Worm (Caenorhabditis elegans) whole organism, L2 larva: ENCODE measurements around the gene F46F5.15.

Source experiments
- C34F6.9 ChIP-seq: fragments of 150-350 bp; optimal IDR thresholded peaks from 2 replicates; lab custom pipeline; 2014; ENCODE audit warnings: missing biosample characterization, missing genetic modification characterization
- F13H6.1 ChIP-seq: sonication (generic microtip); optimal IDR thresholded peaks from 2 replicates; lab custom pipeline; 2016; ENCODE audit warnings: missing genetic modification characterization, missing compliant biosample characterization
- R02D3.7 ChIP-seq: fragments of 150-350 bp; optimal IDR thresholded peaks from 2 replicates; lab custom pipeline; 2014; ENCODE audit warnings: missing biosample characterization, missing genetic modification characterization
- Y55F3AM.14 ChIP-seq: fragments of 200-800 bp; sonication (Bioruptor generic); optimal IDR thresholded peaks from 2 replicates; lab custom pipeline; 2018; ENCODE audit warnings: mild to moderate bottlenecking, missing genetic modification characterization, missing compliant biosample characterization
- ZK546.5 ChIP-seq: sonication (generic microtip); optimal IDR thresholded peaks from 2 replicates; lab custom pipeline; 2017; ENCODE audit warnings: missing biosample characterization, missing genetic modification characterization
- alr-1 ChIP-seq: fragments of 150-350 bp; optimal IDR thresholded peaks from 2 replicates; lab custom pipeline; 2014; ENCODE audit warnings: missing biosample characterization, missing genetic modification characterization
- aly-2 ChIP-seq: fragments of 150-350 bp; optimal IDR thresholded peaks from 2 replicates; lab custom pipeline; 2014; ENCODE audit warnings: missing biosample characterization, missing genetic modification characterization
- blmp-1 ChIP-seq: sonication (generic microtip); optimal IDR thresholded peaks from 2 replicates; lab custom pipeline; 2017; ENCODE audit warnings: missing genetic modification characterization, mild to moderate bottlenecking, missing compliant biosample characterization, antibody characterized with exemption, moderate library complexity; ENCODE audit not compliant: insufficient read depth
- ceh-16 ChIP-seq: fragments of 150-350 bp; optimal IDR thresholded peaks from 2 replicates; lab custom pipeline; 2014; ENCODE audit warnings: missing biosample characterization, missing genetic modification characterization
- crh-2 ChIP-seq: sonication (generic microtip); optimal IDR thresholded peaks from 2 replicates; lab custom pipeline; 2017; ENCODE audit warnings: missing biosample characterization, missing genetic modification characterization
- dmd-4 ChIP-seq: sonication (generic microtip); optimal IDR thresholded peaks from 2 replicates; lab custom pipeline; 2017; ENCODE audit warnings: missing biosample characterization, missing genetic modification characterization
- egl-27 ChIP-seq: sonication (generic microtip); optimal IDR thresholded peaks from 3 replicates; lab custom pipeline; 2017; ENCODE audit warnings: missing biosample characterization, missing genetic modification reagents, missing genetic modification characterization
- elt-1 ChIP-seq: fragments of 150-350 bp; optimal IDR thresholded peaks from 2 replicates; lab custom pipeline; 2014; ENCODE audit warnings: missing biosample characterization, missing genetic modification characterization
- elt-3 ChIP-seq: sonication (generic microtip); optimal IDR thresholded peaks from 2 replicates; lab custom pipeline; 2017; ENCODE audit warnings: missing biosample characterization, missing genetic modification characterization
- fos-1 ChIP-seq: fragments of 150-350 bp; optimal IDR thresholded peaks from 2 replicates; lab custom pipeline; 2014; ENCODE audit warnings: missing biosample characterization, missing genetic modification characterization
- gmeb-1 ChIP-seq: fragments of 150-350 bp; optimal IDR thresholded peaks from 2 replicates; lab custom pipeline; 2014; ENCODE audit warnings: missing biosample characterization, missing genetic modification characterization
- lin-11 ChIP-seq: fragments of 150-350 bp; sonication (generic microtip); optimal IDR thresholded peaks from 2 replicates; lab custom pipeline; 2014; ENCODE audit warnings: missing biosample characterization, missing genetic modification characterization, inconsistent platforms, mixed read lengths
- lin-13 ChIP-seq: fragments of 150-350 bp; optimal IDR thresholded peaks from 2 replicates; lab custom pipeline; 2014; ENCODE audit warnings: missing biosample characterization, missing genetic modification reagents, missing genetic modification characterization
- lin-39 ChIP-seq: fragments of 150-350 bp; optimal IDR thresholded peaks from 2 replicates; lab custom pipeline; 2014; ENCODE audit warnings: missing biosample characterization, missing genetic modification reagents, missing genetic modification characterization
- lsy-2 ChIP-seq, 2 experiments: fragments of 150-350 bp in 1 of 2; sonication (generic microtip) in 1 of 2; optimal IDR thresholded peaks; 2 replicates each; lab custom pipeline; 2014 to 2017; ENCODE audit warnings: missing biosample characterization in 2 of 2, missing genetic modification characterization in 2 of 2
- mbf-1 ChIP-seq: sonication (generic microtip); optimal IDR thresholded peaks from 2 replicates; lab custom pipeline; 2017; ENCODE audit warnings: missing biosample characterization, missing genetic modification characterization
- nhr-11 ChIP-seq: fragments of 150-350 bp; optimal IDR thresholded peaks from 2 replicates; lab custom pipeline; 2014; ENCODE audit warnings: missing biosample characterization, missing genetic modification characterization
- nhr-12 ChIP-seq: fragments of 150-350 bp; optimal IDR thresholded peaks from 2 replicates; lab custom pipeline; 2014; ENCODE audit warnings: missing biosample characterization, missing genetic modification characterization
- nhr-21 ChIP-seq: fragments of 150-350 bp; optimal IDR thresholded peaks from 2 replicates; lab custom pipeline; 2014; ENCODE audit warnings: missing biosample characterization, missing genetic modification characterization
- nhr-25 ChIP-seq: fragments of 150-350 bp; sonication (generic microtip); optimal IDR thresholded peaks from 3 replicates; lab custom pipeline; 2014; ENCODE audit warnings: missing biosample characterization, missing genetic modification characterization
- nhr-6 ChIP-seq: fragments of 150-350 bp; optimal IDR thresholded peaks from 2 replicates; lab custom pipeline; 2014; ENCODE audit warnings: missing biosample characterization, missing genetic modification characterization
- nhr-77 ChIP-seq: fragments of 150-350 bp; optimal IDR thresholded peaks from 2 replicates; lab custom pipeline; 2014; ENCODE audit warnings: missing biosample characterization, missing genetic modification characterization
- peb-1 ChIP-seq: fragments of 150-350 bp; optimal IDR thresholded peaks from 2 replicates; lab custom pipeline; 2014; ENCODE audit warnings: missing biosample characterization, missing genetic modification characterization
- sem-4 ChIP-seq: fragments of 150-350 bp; optimal IDR thresholded peaks from 2 replicates; lab custom pipeline; 2014; ENCODE audit warnings: missing biosample characterization, missing genetic modification reagents, missing genetic modification characterization
- skn-1 ChIP-seq: sonication (generic microtip); optimal IDR thresholded peaks from 2 replicates; lab custom pipeline; 2017; ENCODE audit warnings: missing biosample characterization, missing genetic modification characterization
- sma-3 ChIP-seq: sonication (generic microtip); optimal IDR thresholded peaks from 2 replicates; lab custom pipeline; 2016; ENCODE audit warnings: missing genetic modification reagents, missing genetic modification characterization, missing compliant biosample characterization
- sma-9 ChIP-seq, 2 experiments: fragments of 150-350 bp in 1 of 2; sonication (generic microtip) in 1 of 2; optimal IDR thresholded peaks; 2 replicates each; lab custom pipeline; 2014 to 2016; ENCODE audit warnings: missing genetic modification characterization in 2 of 2, mild to moderate bottlenecking in 1 of 2, missing biosample characterization in 1 of 2, missing compliant biosample characterization in 1 of 2, missing genetic modification reagents in 1 of 2, moderate library complexity in 1 of 2
- snpc-4 ChIP-seq: fragments of 150-350 bp; optimal IDR thresholded peaks from 2 replicates; lab custom pipeline; 2014; ENCODE audit warnings: missing biosample characterization, missing genetic modification characterization
- unc-39 ChIP-seq: fragments of 150-350 bp; optimal IDR thresholded peaks from 2 replicates; lab custom pipeline; 2014; ENCODE audit warnings: missing biosample characterization, missing genetic modification characterization
- unc-55 ChIP-seq: fragments of 150-350 bp; sonication (generic microtip); optimal IDR thresholded peaks from 3 replicates; lab custom pipeline; 2014; ENCODE audit warnings: missing biosample characterization, missing genetic modification reagents, missing genetic modification characterization
- unc-62 ChIP-seq: fragments of 150-350 bp; optimal IDR thresholded peaks from 2 replicates; lab custom pipeline; 2014; ENCODE audit warnings: missing biosample characterization, missing genetic modification reagents, missing genetic modification characterization
- zag-1 ChIP-seq: fragments of 150-350 bp; optimal IDR thresholded peaks from 2 replicates; lab custom pipeline; 2014; ENCODE audit warnings: missing biosample characterization, missing genetic modification characterization
- ztf-1 ChIP-seq: fragments of 200-800 bp; sonication (Bioruptor generic); conservative IDR thresholded peaks from 2 replicates; pipeline ENCODE4 v1.3.6; 2022; ENCODE audit warnings: missing genetic modification characterization, missing compliant biosample characterization
- ztf-11 ChIP-seq: sonication (generic microtip); optimal IDR thresholded peaks from 2 replicates; lab custom pipeline; 2017; ENCODE audit warnings: missing biosample characterization, missing genetic modification characterization

The F46F5.15 gene

DNA sequence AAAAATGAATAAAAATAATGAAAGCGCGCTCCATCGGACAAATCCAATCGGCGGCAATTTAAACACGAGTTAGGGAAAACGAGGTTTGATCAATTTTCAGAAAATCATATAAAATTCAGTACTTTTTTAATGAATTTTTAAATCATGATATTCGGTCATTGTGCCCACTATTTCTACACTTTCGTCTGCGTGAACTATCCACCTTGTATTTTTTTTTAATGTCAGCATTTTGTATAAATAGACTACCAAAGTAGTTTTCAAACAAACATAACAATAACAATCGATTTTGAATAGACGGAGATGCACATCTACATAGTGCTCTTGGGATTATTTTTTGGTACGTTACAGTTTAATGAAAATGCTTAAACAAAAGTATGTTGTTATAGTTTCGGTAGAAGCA, at the start of gene F46F5.15:
F46F5.15 (plus strand) TSS at position 301 of the 400 bp plus-strand sequence.
- TF ChIP-seq aly-2 (tag; lab: Kevin White, UChicago) (no peak), lin-39 (tag; lab: Kevin White, UChicago) (no peak), skn-1 (tag; lab: Kevin White, UChicago) (no peak), ZK546.5 (tag; lab: Kevin White, UChicago) (no peak), gmeb-1 (no peak), lin-11 (tag; lab: Kevin White, UChicago) (no peak), unc-39 (no peak), nhr-12 (tag; lab: Kevin White, UChicago) (no peak), Y55F3AM.14 (no peak), elt-1 (tag; lab: Kevin White, UChicago) (no peak), lsy-2 (tag; optimal IDR thresholded peaks at IDR 0.05; lab: Kevin White, UChicago) (no peak), C34F6.9 (tag; lab: Kevin White, UChicago) (no peak), blmp-1 (no peak), elt-3 (tag; lab: Kevin White, UChicago) (no peak), dmd-4 (tag; lab: Kevin White, UChicago) (no peak)
- TF ChIP-seq, all 48 proteins: peak for 0

DNA sequence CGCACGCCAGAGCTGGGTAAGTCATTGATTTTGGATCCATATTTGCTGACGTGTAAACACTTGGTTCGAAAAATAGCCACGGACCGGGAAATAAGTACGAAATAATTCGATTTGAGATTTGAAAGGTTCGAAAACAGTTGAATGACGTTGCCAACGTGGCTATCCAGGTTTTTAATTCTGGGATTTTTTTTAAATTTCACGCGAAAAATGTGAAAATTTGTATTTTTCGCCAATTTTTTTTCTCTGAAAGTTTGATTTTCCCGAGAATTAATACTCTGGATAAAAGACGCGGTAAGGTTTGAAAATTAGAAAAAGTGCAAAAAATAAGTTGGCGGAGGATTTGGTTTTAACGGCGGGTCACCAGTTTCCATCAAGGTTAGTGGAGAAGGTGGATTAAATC, 47.4 kb upstream of the F46F5.15 start, which contains the start of gene fbxc-48:
fbxc-48 (minus strand) TSS at position 101 of the 400 bp plus-strand sequence.
- TF ChIP-seq nhr-12 (tag; lab: Kevin White, UChicago) (no peak), nhr-11 (tag; lab: Kevin White, UChicago) (no peak), nhr-6 (tag; lab: Kevin White, UChicago) (no peak), lin-39 (tag; lab: Kevin White, UChicago) (no peak), mbf-1 (tag; lab: Kevin White, UChicago) (no peak), nhr-21 (no peak), peb-1 (tag; lab: Kevin White, UChicago) (no peak), crh-2 (tag; lab: Kevin White, UChicago) (no peak), sem-4 (tag; lab: Kevin White, UChicago) (no peak)
- TF ChIP-seq, all 48 proteins: peak for 0

DNA sequence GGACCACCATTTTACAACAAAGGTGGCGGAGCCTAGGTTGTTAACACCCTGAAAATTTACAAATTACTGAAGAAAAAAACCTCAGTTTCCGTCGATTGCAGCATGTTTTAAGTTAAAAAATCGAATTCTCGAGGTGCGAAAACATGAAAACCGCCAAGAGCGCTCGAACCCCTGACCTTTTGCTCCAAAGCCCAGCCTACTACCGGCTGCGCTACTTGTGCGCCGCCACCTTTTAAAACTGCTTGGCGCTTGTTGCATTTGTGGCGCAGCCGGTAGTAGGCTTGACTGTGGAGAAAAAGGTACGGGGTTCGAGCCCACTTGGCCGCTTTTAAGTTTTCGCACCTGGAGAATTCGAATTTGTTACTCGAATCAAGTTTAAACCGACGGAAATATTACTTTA, 38.1 kb upstream of the F46F5.15 start, which contains the start of gene snt-6:
snt-6 (minus strand) TSS at position 58 of the 400 bp plus-strand sequence.
- no peak for TF ChIP-seq R02D3.7 (tag; lab: Kevin White, UChicago)
- TF ChIP-seq ztf-11 (tag; lab: Kevin White, UChicago): no peak
- TF ChIP-seq nhr-77 (tag; lab: Kevin White, UChicago): no peak
- no peak for TF ChIP-seq zag-1 (tag; lab: Kevin White, UChicago)
- TF ChIP-seq F13H6.1 (tag; lab: Kevin White, UChicago): no peak
- no peak for TF ChIP-seq peb-1 (tag; lab: Kevin White, UChicago)
- TF ChIP-seq sma-9 (GFP tag; optimal IDR thresholded peaks at IDR 0.05; lab: Kevin White, UChicago): no peak
- TF ChIP-seq sma-9 (tag; optimal IDR thresholded peaks at IDR 0.05; lab: Kevin White, UChicago): no peak
- no peak for TF ChIP-seq mbf-1 (tag; lab: Kevin White, UChicago)
- TF ChIP-seq gmeb-1: no peak
- no peak for TF ChIP-seq dmd-4 (tag; lab: Kevin White, UChicago)
- TF ChIP-seq elt-3 (tag; lab: Kevin White, UChicago): no peak
- TF ChIP-seq unc-55 (GFP tag; lab: Kevin White, UChicago): no peak
- no peak for TF ChIP-seq sma-3 (GFP tag; lab: Kevin White, UChicago)
- TF ChIP-seq unc-62: no peak
- no peak for TF ChIP-seq sem-4 (tag; lab: Kevin White, UChicago)

DNA sequence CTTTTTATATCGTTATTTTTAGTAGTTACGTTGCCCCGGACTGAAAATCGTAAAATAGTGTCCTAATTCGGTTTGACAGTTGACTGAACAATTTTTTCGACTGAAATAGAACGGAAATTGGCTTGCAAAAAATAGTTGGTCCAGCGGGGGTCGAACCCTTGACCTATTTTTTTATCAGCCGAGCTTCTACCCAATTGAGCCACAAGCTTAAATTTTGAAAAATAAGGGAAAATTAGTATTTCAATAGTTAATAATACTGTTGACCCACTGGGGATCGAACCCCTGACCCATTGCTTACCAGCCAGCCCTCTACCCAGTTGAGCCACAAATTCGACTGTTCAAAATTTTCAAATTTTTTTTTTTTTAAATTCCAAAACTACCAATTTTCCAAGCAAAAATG, 36.4 kb upstream of the F46F5.15 start:
- TF ChIP-seq nhr-21 (no peak), ceh-16 (tag; lab: Kevin White, UChicago) (no peak), nhr-25 (tag; lab: Kevin White, UChicago) (no peak), gmeb-1 (no peak), alr-1 (no peak), lin-39 (tag; lab: Kevin White, UChicago) (no peak), egl-27 (no peak), elt-1 (tag; lab: Kevin White, UChicago) (no peak), lin-13 (GFP tag; lab: Kevin White, UChicago) (no peak), ztf-1 (no peak), dmd-4 (tag; lab: Kevin White, UChicago) (no peak), snpc-4 (tag; lab: Kevin White, UChicago) (no peak), F13H6.1 (tag; lab: Kevin White, UChicago) (no peak), unc-55 (GFP tag; lab: Kevin White, UChicago) (no peak), sem-4 (tag; lab: Kevin White, UChicago) (no peak), aly-2 (tag; lab: Kevin White, UChicago) (no peak), Y55F3AM.14 (no peak), skn-1 (tag; lab: Kevin White, UChicago) (no peak), fos-1 (tag; lab: Kevin White, UChicago) (no peak)
